Worm (Caenorhabditis elegans) whole organism, L2 larva: ENCODE data around the gene C03H12.1.
A peak's percentile ranks its signal among the peaks of the same experiment; 100 is the strongest.

ENCODE experiments used
- C34F6.9 ChIP-seq: fragments of 150-350 bp; optimal IDR thresholded peaks from 2 replicates; lab custom pipeline; 2014; ENCODE audit warnings: missing biosample characterization, missing genetic modification characterization
- F13H6.1 ChIP-seq: sonication (generic microtip); optimal IDR thresholded peaks from 2 replicates; lab custom pipeline; 2016; ENCODE audit warnings: missing genetic modification characterization, missing compliant biosample characterization
- R02D3.7 ChIP-seq: fragments of 150-350 bp; optimal IDR thresholded peaks from 2 replicates; lab custom pipeline; 2014; ENCODE audit warnings: missing biosample characterization, missing genetic modification characterization
- ZK546.5 ChIP-seq: sonication (generic microtip); optimal IDR thresholded peaks from 2 replicates; lab custom pipeline; 2017; ENCODE audit warnings: missing biosample characterization, missing genetic modification characterization
- ama-1 ChIP-seq: fragments of 150-350 bp; optimal IDR thresholded peaks from 2 replicates; lab custom pipeline; 2018; ENCODE audit warnings: inconsistent platforms
- ceh-16 ChIP-seq: fragments of 150-350 bp; optimal IDR thresholded peaks from 2 replicates; lab custom pipeline; 2014; ENCODE audit warnings: missing biosample characterization, missing genetic modification characterization
- crh-2 ChIP-seq: sonication (generic microtip); optimal IDR thresholded peaks from 2 replicates; lab custom pipeline; 2017; ENCODE audit warnings: missing biosample characterization, missing genetic modification characterization
- dmd-4 ChIP-seq: sonication (generic microtip); optimal IDR thresholded peaks from 2 replicates; lab custom pipeline; 2017; ENCODE audit warnings: missing biosample characterization, missing genetic modification characterization
- egl-27 ChIP-seq: sonication (generic microtip); optimal IDR thresholded peaks from 3 replicates; lab custom pipeline; 2017; ENCODE audit warnings: missing biosample characterization, missing genetic modification reagents, missing genetic modification characterization
- elt-1 ChIP-seq: fragments of 150-350 bp; optimal IDR thresholded peaks from 2 replicates; lab custom pipeline; 2014; ENCODE audit warnings: missing biosample characterization, missing genetic modification characterization
- elt-3 ChIP-seq: sonication (generic microtip); optimal IDR thresholded peaks from 2 replicates; lab custom pipeline; 2017; ENCODE audit warnings: missing biosample characterization, missing genetic modification characterization
- fos-1 ChIP-seq: fragments of 150-350 bp; optimal IDR thresholded peaks from 2 replicates; lab custom pipeline; 2014; ENCODE audit warnings: missing biosample characterization, missing genetic modification characterization
- gmeb-1 ChIP-seq: fragments of 150-350 bp; optimal IDR thresholded peaks from 2 replicates; lab custom pipeline; 2014; ENCODE audit warnings: missing biosample characterization, missing genetic modification characterization
- lin-11 ChIP-seq: fragments of 150-350 bp; sonication (generic microtip); optimal IDR thresholded peaks from 2 replicates; lab custom pipeline; 2014; ENCODE audit warnings: missing biosample characterization, missing genetic modification characterization, inconsistent platforms, mixed read lengths
- lin-13 ChIP-seq: fragments of 150-350 bp; optimal IDR thresholded peaks from 2 replicates; lab custom pipeline; 2014; ENCODE audit warnings: missing biosample characterization, missing genetic modification reagents, missing genetic modification characterization
- lin-39 ChIP-seq: fragments of 150-350 bp; optimal IDR thresholded peaks from 2 replicates; lab custom pipeline; 2014; ENCODE audit warnings: missing biosample characterization, missing genetic modification reagents, missing genetic modification characterization
- lsy-2 ChIP-seq, 2 experiments: fragments of 150-350 bp in 1 of 2; sonication (generic microtip) in 1 of 2; optimal IDR thresholded peaks; 2 replicates each; lab custom pipeline; 2014 to 2017; ENCODE audit warnings: missing biosample characterization in 2 of 2, missing genetic modification characterization in 2 of 2
- mab-5 ChIP-seq: fragments of 150-350 bp; optimal IDR thresholded peaks from 2 replicates; lab custom pipeline; 2014; ENCODE audit warnings: missing biosample characterization, missing genetic modification characterization
- mdl-1 ChIP-seq, 2 experiments: fragments of 150-350 bp in 1 of 2; sonication (generic microtip) in 1 of 2; optimal IDR thresholded peaks; 2 replicates each; lab custom pipeline; 2017; ENCODE audit warnings: missing biosample characterization in 2 of 2, missing genetic modification characterization in 2 of 2
- nhr-10 ChIP-seq: sonication (generic microtip); optimal IDR thresholded peaks from 2 replicates; lab custom pipeline; 2017; ENCODE audit warnings: missing biosample characterization, missing genetic modification characterization
- nhr-11 ChIP-seq: fragments of 150-350 bp; optimal IDR thresholded peaks from 2 replicates; lab custom pipeline; 2014; ENCODE audit warnings: missing biosample characterization, missing genetic modification characterization
- nhr-129 ChIP-seq: fragments of 150-350 bp; optimal IDR thresholded peaks from 2 replicates; lab custom pipeline; 2014; ENCODE audit warnings: missing biosample characterization, missing genetic modification characterization
- nhr-21 ChIP-seq: fragments of 150-350 bp; optimal IDR thresholded peaks from 2 replicates; lab custom pipeline; 2014; ENCODE audit warnings: missing biosample characterization, missing genetic modification characterization
- nhr-23 ChIP-seq: fragments of 150-350 bp; optimal IDR thresholded peaks from 2 replicates; lab custom pipeline; 2014; ENCODE audit warnings: missing biosample characterization, missing genetic modification reagents, missing genetic modification characterization
- nhr-237 ChIP-seq: fragments of 150-350 bp; optimal IDR thresholded peaks from 2 replicates; lab custom pipeline; 2014; ENCODE audit warnings: missing biosample characterization, missing genetic modification characterization
- nhr-25 ChIP-seq: fragments of 150-350 bp; sonication (generic microtip); optimal IDR thresholded peaks from 3 replicates; lab custom pipeline; 2014; ENCODE audit warnings: missing biosample characterization, missing genetic modification characterization
- nhr-6 ChIP-seq: fragments of 150-350 bp; optimal IDR thresholded peaks from 2 replicates; lab custom pipeline; 2014; ENCODE audit warnings: missing biosample characterization, missing genetic modification characterization
- nhr-77 ChIP-seq: fragments of 150-350 bp; optimal IDR thresholded peaks from 2 replicates; lab custom pipeline; 2014; ENCODE audit warnings: missing biosample characterization, missing genetic modification characterization
- peb-1 ChIP-seq: fragments of 150-350 bp; optimal IDR thresholded peaks from 2 replicates; lab custom pipeline; 2014; ENCODE audit warnings: missing biosample characterization, missing genetic modification characterization
- sem-4 ChIP-seq: fragments of 150-350 bp; optimal IDR thresholded peaks from 2 replicates; lab custom pipeline; 2014; ENCODE audit warnings: missing biosample characterization, missing genetic modification reagents, missing genetic modification characterization
- skn-1 ChIP-seq: sonication (generic microtip); optimal IDR thresholded peaks from 2 replicates; lab custom pipeline; 2017; ENCODE audit warnings: missing biosample characterization, missing genetic modification characterization
- sma-3 ChIP-seq: sonication (generic microtip); optimal IDR thresholded peaks from 2 replicates; lab custom pipeline; 2016; ENCODE audit warnings: missing genetic modification reagents, missing genetic modification characterization, missing compliant biosample characterization
- sma-9 ChIP-seq, 2 experiments: fragments of 150-350 bp in 1 of 2; sonication (generic microtip) in 1 of 2; optimal IDR thresholded peaks; 2 replicates each; lab custom pipeline; 2014 to 2016; ENCODE audit warnings: missing genetic modification characterization in 2 of 2, mild to moderate bottlenecking in 1 of 2, missing biosample characterization in 1 of 2, missing compliant biosample characterization in 1 of 2, missing genetic modification reagents in 1 of 2, moderate library complexity in 1 of 2
- snpc-4 ChIP-seq: fragments of 150-350 bp; optimal IDR thresholded peaks from 2 replicates; lab custom pipeline; 2014; ENCODE audit warnings: missing biosample characterization, missing genetic modification characterization
- unc-39 ChIP-seq: fragments of 150-350 bp; optimal IDR thresholded peaks from 2 replicates; lab custom pipeline; 2014; ENCODE audit warnings: missing biosample characterization, missing genetic modification characterization
- unc-55 ChIP-seq: fragments of 150-350 bp; sonication (generic microtip); optimal IDR thresholded peaks from 3 replicates; lab custom pipeline; 2014; ENCODE audit warnings: missing biosample characterization, missing genetic modification reagents, missing genetic modification characterization
- zag-1 ChIP-seq: fragments of 150-350 bp; optimal IDR thresholded peaks from 2 replicates; lab custom pipeline; 2014; ENCODE audit warnings: missing biosample characterization, missing genetic modification characterization
- ztf-1 ChIP-seq: fragments of 200-800 bp; sonication (Bioruptor generic); conservative IDR thresholded peaks from 2 replicates; pipeline ENCODE4 v1.3.6; 2022; ENCODE audit warnings: missing genetic modification characterization, missing compliant biosample characterization
- ztf-4 ChIP-seq: fragments of 150-350 bp; optimal IDR thresholded peaks from 2 replicates; lab custom pipeline; 2014; ENCODE audit warnings: missing biosample characterization, missing genetic modification characterization

Gene C03H12.1

DNA sequence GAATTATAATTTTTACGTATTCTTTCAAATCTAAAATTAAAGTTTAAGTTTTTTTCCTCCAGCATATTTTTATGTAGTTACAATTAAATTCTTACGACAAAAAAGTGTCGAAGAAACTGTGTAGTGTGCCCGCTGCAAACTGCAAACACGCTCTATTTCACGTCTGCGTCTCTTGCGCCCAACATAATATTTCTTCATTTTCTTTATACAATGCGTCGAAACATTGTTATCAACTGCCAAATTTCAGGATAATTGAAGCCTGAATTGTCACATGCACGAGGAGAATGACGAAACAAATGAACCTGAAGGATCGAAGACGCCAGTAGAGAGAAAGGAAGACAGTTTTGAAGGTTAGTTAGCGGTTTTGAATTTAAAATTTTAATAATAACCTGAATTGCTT is at the start of gene C03H12.1:
C03H12.1 (plus strand) TSS at position 206 of the 400 bp plus-strand sequence.
- no peak for TF ChIP-seq sem-4 (tag; lab: Kevin White, UChicago)
- no peak for TF ChIP-seq elt-3 (tag; lab: Kevin White, UChicago)
- peak; percentile 32 for TF ChIP-seq crh-2 (tag; lab: Kevin White, UChicago)
- no peak for TF ChIP-seq nhr-10
- peak; percentile 39 for TF ChIP-seq fos-1
- TF ChIP-seq lsy-2 (tag; optimal IDR thresholded peaks at IDR 0.05; lab: Kevin White, UChicago), result no peak
- no peak for TF ChIP-seq lin-39 (tag; lab: Kevin White, UChicago)
- no peak for TF ChIP-seq mab-5 (tag; lab: Kevin White, UChicago)
- no peak for TF ChIP-seq nhr-21 (tag; lab: Kevin White, UChicago)
- no peak for TF ChIP-seq nhr-77 (tag; lab: Kevin White, UChicago)
- no peak for TF ChIP-seq unc-55 (GFP tag; lab: Kevin White, UChicago)
- TF ChIP-seq mdl-1 (tag; optimal IDR thresholded peaks at IDR 0.05; lab: Kevin White, UChicago), result no peak
- TF ChIP-seq dmd-4 (tag; lab: Kevin White, UChicago), result no peak
- TF ChIP-seq nhr-129, result peak; percentile 18
- no peak for TF ChIP-seq elt-1 (tag; lab: Kevin White, UChicago)
- TF ChIP-seq egl-27 (tag; lab: Kevin White, UChicago), result no peak
- TF ChIP-seq R02D3.7 (tag; lab: Kevin White, UChicago), result no peak
- TF ChIP-seq nhr-23, result no peak
- TF ChIP-seq ztf-4 (tag; lab: Kevin White, UChicago), result no peak
- TF ChIP-seq nhr-237 (tag; lab: Kevin White, UChicago), result no peak
- TF ChIP-seq gmeb-1, result peak; percentile 24

DNA sequence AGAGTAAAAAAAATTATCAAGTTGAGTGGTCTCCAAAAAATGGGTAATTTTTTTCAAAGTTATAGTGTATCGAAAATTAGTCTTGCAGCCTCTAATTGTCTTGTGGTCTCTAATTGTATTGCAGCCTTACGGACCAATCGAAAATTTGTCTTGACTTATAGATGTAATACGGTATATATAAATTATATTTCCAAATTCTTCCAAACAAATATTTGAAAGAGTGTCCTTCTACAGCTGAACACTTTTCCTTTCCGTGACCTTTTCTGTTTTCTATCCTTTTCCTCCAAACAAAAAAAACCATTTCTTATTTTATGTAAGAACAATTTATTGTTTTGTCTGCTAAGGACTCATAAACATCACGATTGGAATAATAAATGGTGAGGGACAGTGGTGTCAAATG is 48.6 kb upstream of the C03H12.1 start, which contains the start of gene K09E9.7:
K09E9.7 (plus strand) TSS at position 301 of the 400 bp plus-strand sequence.
- no peak for TF ChIP-seq sem-4 (tag; lab: Kevin White, UChicago)
- TF ChIP-seq nhr-23, result no peak
- no peak for TF ChIP-seq nhr-11
- no peak for TF ChIP-seq nhr-129
- TF ChIP-seq skn-1 (tag; lab: Kevin White, UChicago), result no peak
- TF ChIP-seq, all 48 proteins: peak for 0

DNA sequence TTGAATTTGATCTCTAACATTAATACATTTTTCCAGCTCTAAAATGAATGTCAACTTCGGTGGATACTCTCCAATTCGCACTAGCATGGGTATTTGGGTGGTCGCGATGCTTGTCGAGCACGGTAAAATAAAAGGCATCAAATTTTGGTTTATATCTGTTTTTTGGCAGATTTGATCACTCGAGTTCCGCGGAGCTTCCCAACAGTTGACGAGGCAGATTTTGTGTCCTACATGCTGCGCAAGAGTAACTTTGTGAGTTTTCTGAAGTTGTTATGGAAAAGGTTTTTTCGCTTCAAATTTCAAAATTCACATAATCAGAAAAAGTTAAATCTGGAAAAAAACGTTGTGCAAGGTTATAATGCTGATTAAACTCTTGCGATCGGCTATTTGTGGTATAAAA is 47.9 kb upstream of the C03H12.1 start:
- no peak for TF ChIP-seq fos-1
- TF ChIP-seq snpc-4 (tag; lab: Kevin White, UChicago), result no peak
- TF ChIP-seq ztf-1 (GFP tag; lab: Robert Waterston, UW), result no peak
- TF ChIP-seq nhr-25, result no peak
- no peak for TF ChIP-seq nhr-6 (tag; lab: Kevin White, UChicago)
- no peak for TF ChIP-seq ama-1
- no peak for TF ChIP-seq ceh-16
- no peak for TF ChIP-seq elt-3 (tag; lab: Kevin White, UChicago)
- TF ChIP-seq lin-13, result no peak
- no peak for TF ChIP-seq F13H6.1
- no peak for TF ChIP-seq elt-1 (tag; lab: Kevin White, UChicago)
- TF ChIP-seq nhr-23, result no peak
- no peak for TF ChIP-seq skn-1 (tag; lab: Kevin White, UChicago)
- TF ChIP-seq lsy-2 (tag; optimal IDR thresholded peaks at IDR 0.05; lab: Kevin White, UChicago), result no peak
- TF ChIP-seq peb-1 (tag; lab: Kevin White, UChicago), result no peak

DNA sequence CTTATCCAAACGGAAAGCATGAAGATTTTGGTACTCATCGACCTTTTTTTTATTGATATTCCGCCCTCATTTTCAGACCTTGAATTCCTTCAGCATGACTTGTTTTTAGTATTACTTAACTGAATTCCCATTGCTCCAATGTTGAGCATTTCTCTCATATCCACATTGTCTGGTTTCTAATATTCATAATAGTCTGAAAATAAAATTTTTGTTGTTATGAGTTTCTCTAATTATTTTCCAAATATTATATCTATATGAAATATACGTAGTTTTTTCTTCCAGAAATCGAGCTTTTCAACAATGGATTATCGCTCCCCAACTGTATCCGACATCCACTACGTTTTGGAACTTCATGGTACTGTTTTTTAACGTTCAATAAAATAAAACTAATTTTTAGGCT is 46.6 kb upstream of the C03H12.1 start, which contains the start of gene H08J19.1:
H08J19.1 (plus strand) TSS at position 301 of the 400 bp plus-strand sequence.
- TF ChIP-seq unc-55 (GFP tag; lab: Kevin White, UChicago) (no peak), fos-1 (no peak), R02D3.7 (tag; lab: Kevin White, UChicago) (no peak), zag-1 (tag; lab: Kevin White, UChicago) (no peak), nhr-77 (tag; lab: Kevin White, UChicago) (no peak), snpc-4 (tag; lab: Kevin White, UChicago) (no peak), lin-11 (no peak), ama-1 (no peak), sma-3 (no peak), lin-39 (tag; lab: Kevin White, UChicago) (no peak), unc-39 (tag; lab: Kevin White, UChicago) (no peak), ZK546.5 (tag; lab: Kevin White, UChicago) (no peak)

DNA sequence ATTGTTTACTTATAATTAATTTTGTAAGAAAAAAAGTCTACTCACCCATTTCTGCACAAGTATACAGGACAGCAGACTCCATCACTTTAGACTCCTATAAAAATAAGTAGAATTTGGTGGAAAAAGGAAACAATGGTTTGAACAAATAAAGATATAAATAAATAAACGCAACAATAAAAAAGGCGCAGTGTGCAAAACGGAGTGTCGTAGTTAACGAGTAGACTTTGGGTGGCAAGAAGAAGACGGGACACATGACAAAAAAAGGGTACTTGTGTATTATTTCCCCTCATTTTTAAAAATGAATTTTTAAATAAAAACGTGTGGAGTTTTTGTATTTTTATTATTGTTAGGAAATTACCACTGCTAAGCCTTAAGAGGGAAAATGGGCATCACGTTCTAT is 42.0 kb upstream of the C03H12.1 start, which contains the start of gene F59D12.5:
F59D12.5 (minus strand) TSS at position 94 of the 400 bp plus-strand sequence.
- TF ChIP-seq ceh-16 (no peak), lsy-2 (tag; optimal IDR thresholded peaks at IDR 0.05; lab: Kevin White, UChicago) (peak in 1 of 2 experiments; percentile 11), sma-9 (GFP tag; optimal IDR thresholded peaks at IDR 0.05; lab: Kevin White, UChicago) (peak; percentile 1), sma-9 (tag; optimal IDR thresholded peaks at IDR 0.05; lab: Kevin White, UChicago) (no peak), unc-55 (GFP tag; lab: Kevin White, UChicago) (peak; percentile 45), C34F6.9 (tag; lab: Kevin White, UChicago) (peak; percentile 35)
